Worm (Caenorhabditis elegans): Measurements from ENCODE around the gene F53B3.5.

ce11 chrX:2873272-2873671 lies 6.1 kb downstream of the F53B3.5 start:
- TF ChIP-seq nhr-237 (tag; optimal IDR thresholded peaks at IDR 0.05), result no peak
- TF ChIP-seq blmp-1 (tag; optimal IDR thresholded peaks at IDR 0.05), result no peak
- no peak for TF ChIP-seq nhr-28 (tag; optimal IDR thresholded peaks at IDR 0.05)
- TF ChIP-seq lin-32 (GFP tag; optimal IDR thresholded peaks at IDR 0.05), result no peak
- TF ChIP-seq M03D4.4 (tag; optimal IDR thresholded peaks at IDR 0.05), result no peak

All from whole organism, mixed stage, embryonic.